Worm (Caenorhabditis elegans) whole organism, L4 larva: Measurements from ENCODE around the gene str-1.

Source experiments
- F26F4.8 ChIP-seq: fragments of 200-800 bp; sonication (Bioruptor generic); conservative IDR thresholded peaks from 2 replicates; pipeline ENCODE4 v1.3.6; 2022; ENCODE audit warnings: missing genetic modification characterization, missing compliant biosample characterization
- F37D6.2 ChIP-seq: sonication (generic microtip); optimal IDR thresholded peaks from 2 replicates; lab custom pipeline; 2016; ENCODE audit warnings: mild to moderate bottlenecking, missing genetic modification characterization, missing compliant biosample characterization
- F44E2.7 ChIP-seq: fragments of 200-800 bp; sonication (Bioruptor generic); IDR thresholded peaks from 2 replicates; pipeline ENCODE4 v2.1.2; 2022; ENCODE audit warnings: missing genetic modification characterization, missing compliant biosample characterization
- R02D3.7 ChIP-seq: fragments of 150-350 bp; sonication (generic microtip); optimal IDR thresholded peaks from 3 replicates; lab custom pipeline; 2014; ENCODE audit warnings: missing biosample characterization, missing genetic modification characterization
- Y105C5A.15 ChIP-seq: fragments of 200-800 bp; sonication (Bioruptor generic); IDR thresholded peaks from 2 replicates; pipeline ENCODE4 v1.3.6; 2022; ENCODE audit warnings: missing genetic modification characterization, missing compliant biosample characterization
- Y48G9A.11 ChIP-seq: fragments of 200-800 bp; sonication (Bioruptor generic); IDR thresholded peaks from 2 replicates; pipeline ENCODE4 v1.3.6; 2022; ENCODE audit warnings: missing genetic modification reagents, missing genetic modification characterization, missing compliant biosample characterization
- aha-1 ChIP-seq: fragments of 150-350 bp; peaks from one replicate; lab custom pipeline; 2014; ENCODE audit warnings: missing biosample characterization, missing genetic modification characterization
- ama-1 ChIP-seq: fragments of 150-350 bp; optimal IDR thresholded peaks from 2 replicates; lab custom pipeline; 2014; ENCODE audit warnings: inconsistent platforms, mixed read lengths
- arid-1 ChIP-seq: fragments of 200-800 bp; sonication (Bioruptor generic); conservative IDR thresholded peaks from 2 replicates; pipeline ENCODE4 v1.3.6; 2022; ENCODE audit warnings: missing genetic modification reagents, missing genetic modification characterization, missing compliant biosample characterization
- ceh-28 ChIP-seq: fragments of 150-350 bp; optimal IDR thresholded peaks from 2 replicates; lab custom pipeline; 2014; ENCODE audit warnings: missing biosample characterization, missing genetic modification reagents, missing genetic modification characterization
- ceh-62 ChIP-seq: sonication (generic microtip); optimal IDR thresholded peaks from 2 replicates; lab custom pipeline; 2017; ENCODE audit warnings: missing biosample characterization, missing genetic modification characterization
- ces-1 ChIP-seq: fragments of 150-350 bp; sonication (generic microtip); optimal IDR thresholded peaks from 4 replicates; lab custom pipeline; 2014; ENCODE audit warnings: missing biosample characterization, missing genetic modification reagents, missing genetic modification characterization
- daf-16 ChIP-seq, 3 experiments: sonication (generic microtip); optimal IDR thresholded peaks; 2 replicates each; lab custom pipeline; 2016 to 2017; ENCODE audit warnings: missing genetic modification characterization in 3 of 3, missing genetic modification reagents in 3 of 3, mild to moderate bottlenecking in 2 of 3, missing compliant biosample characterization in 2 of 3, missing biosample characterization in 1 of 3, moderate library complexity in 1 of 3
- dmd-6 ChIP-seq: fragments of 200-800 bp; sonication (Bioruptor generic); IDR thresholded peaks from 2 replicates; pipeline ENCODE4 v1.3.6; 2022; ENCODE audit warnings: missing genetic modification reagents, missing genetic modification characterization, missing compliant biosample characterization
- dpl-1 ChIP-seq: fragments of 150-350 bp; optimal IDR thresholded peaks from 2 replicates; lab custom pipeline; 2014; ENCODE audit warnings: missing biosample characterization, missing genetic modification reagents, missing genetic modification characterization
- dve-1 ChIP-seq: sonication (generic microtip); optimal IDR thresholded peaks from 2 replicates; lab custom pipeline; 2017; ENCODE audit warnings: antibody characterized with exemption, mild to moderate bottlenecking, missing genetic modification characterization, missing compliant biosample characterization; ENCODE audit not compliant: insufficient read depth
- fkh-10 ChIP-seq: fragments of 150-350 bp; optimal IDR thresholded peaks from 2 replicates; lab custom pipeline; 2014; ENCODE audit warnings: missing biosample characterization, missing genetic modification reagents, missing genetic modification characterization
- hif-1 ChIP-seq, 2 experiments: sonication (generic microtip); optimal IDR thresholded peaks; 2 replicates each; lab custom pipeline; 2016 to 2017; ENCODE audit warnings: missing compliant biosample characterization in 2 of 2, missing genetic modification characterization in 2 of 2, missing genetic modification reagents in 2 of 2, missing genotype in 2 of 2, mild to moderate bottlenecking in 1 of 2
- hlh-11 ChIP-seq: fragments of 200-800 bp; sonication (Bioruptor generic); optimal IDR thresholded peaks from 2 replicates; lab custom pipeline; 2018; ENCODE audit warnings: mild to moderate bottlenecking, missing genetic modification characterization, missing compliant biosample characterization
- hlh-30 ChIP-seq: sonication (generic microtip); optimal IDR thresholded peaks from 2 replicates; lab custom pipeline; 2017; ENCODE audit warnings: antibody characterized with exemption, mild to moderate bottlenecking, missing genetic modification characterization, missing compliant biosample characterization; ENCODE audit not compliant: insufficient read depth
- lin-13 ChIP-seq: fragments of 150-350 bp; optimal IDR thresholded peaks from 2 replicates; lab custom pipeline; 2014; ENCODE audit warnings: missing biosample characterization, missing genetic modification reagents, missing genetic modification characterization
- lin-15B ChIP-seq: fragments of 150-350 bp; sonication (generic microtip); optimal IDR thresholded peaks from 3 replicates; lab custom pipeline; 2014; ENCODE audit warnings: missing biosample characterization, missing genetic modification characterization
- lin-38 ChIP-seq: fragments of 200-800 bp; sonication (Bioruptor generic); IDR thresholded peaks from 2 replicates; pipeline ENCODE4 v1.3.6; 2022; ENCODE audit warnings: missing genetic modification reagents, missing genetic modification characterization, missing compliant biosample characterization
- lsy-2 ChIP-seq, 2 experiments: fragments of 150-350 bp in 1 of 2; sonication (generic microtip) in 1 of 2; optimal IDR thresholded peaks; 2 replicates each; lab custom pipeline; 2014 to 2017; ENCODE audit warnings: missing biosample characterization in 2 of 2, missing genetic modification characterization in 2 of 2
- mep-1 ChIP-seq: fragments of 150-350 bp; sonication (generic microtip); optimal IDR thresholded peaks from 3 replicates; lab custom pipeline; 2014; ENCODE audit warnings: missing biosample characterization, missing genetic modification characterization
- mes-2 ChIP-seq: sonication (generic microtip); optimal IDR thresholded peaks from 2 replicates; lab custom pipeline; 2016; ENCODE audit warnings: missing genotype, mild to moderate bottlenecking, missing genetic modification characterization, missing compliant biosample characterization; ENCODE audit not compliant: poor library complexity, severe bottlenecking
- mxl-2 ChIP-seq: fragments of 200-800 bp; sonication (Bioruptor generic); conservative IDR thresholded peaks from 2 replicates; pipeline ENCODE4 v1.3.6; 2022; ENCODE audit warnings: missing genetic modification reagents, missing genetic modification characterization, missing compliant biosample characterization
- nhr-11 ChIP-seq: fragments of 150-350 bp; optimal IDR thresholded peaks from 2 replicates; lab custom pipeline; 2014; ENCODE audit warnings: missing biosample characterization, missing genetic modification characterization
- nhr-28 ChIP-seq: fragments of 150-350 bp; optimal IDR thresholded peaks from 2 replicates; lab custom pipeline; 2014; ENCODE audit warnings: missing biosample characterization, missing genetic modification characterization
- nhr-77 ChIP-seq: fragments of 150-350 bp; optimal IDR thresholded peaks from 2 replicates; lab custom pipeline; 2014; ENCODE audit warnings: missing biosample characterization, missing genetic modification characterization
- pha-4 ChIP-seq, 2 experiments: fragments of 150-350 bp in 1 of 2; fragments of 200-800 bp in 1 of 2; sonication (Bioruptor generic) in 1 of 2; IDR thresholded peaks in 1 of 2; optimal IDR thresholded peaks in 1 of 2; 2 replicates each; pipeline versions ENCODE4 v1.3.6 to Lab custom; 2014 to 2022; ENCODE audit warnings: missing genetic modification characterization in 2 of 2, missing genetic modification reagents in 2 of 2, missing biosample characterization in 1 of 2, missing compliant biosample characterization in 1 of 2
- pqm-1 ChIP-seq: sonication (generic microtip); optimal IDR thresholded peaks from 2 replicates; lab custom pipeline; 2017; ENCODE audit warnings: missing biosample characterization, missing genetic modification characterization
- rbr-2 ChIP-seq: sonication (generic microtip); optimal IDR thresholded peaks from 2 replicates; lab custom pipeline; 2016; ENCODE audit warnings: missing genotype, missing genetic modification characterization, missing compliant biosample characterization
- sdz-12 ChIP-seq: fragments of 200-800 bp; sonication (Bioruptor generic); optimal IDR thresholded peaks from 2 replicates; lab custom pipeline; 2018; ENCODE audit warnings: mild to moderate bottlenecking, missing genetic modification characterization, missing compliant biosample characterization
- spr-3 ChIP-seq: fragments of 200-800 bp; sonication (Bioruptor generic); optimal IDR thresholded peaks from 2 replicates; lab custom pipeline; 2018; ENCODE audit warnings: mild to moderate bottlenecking, missing genetic modification characterization, missing compliant biosample characterization
- tra-1 ChIP-seq: fragments of 200-800 bp; sonication (Bioruptor generic); IDR thresholded peaks from 2 replicates; pipeline ENCODE4 v1.3.6; 2022; ENCODE audit warnings: missing genetic modification reagents, missing genetic modification characterization, missing compliant biosample characterization
- zfp-3 ChIP-seq: fragments of 200-800 bp; sonication (Bioruptor generic); conservative IDR thresholded peaks from 2 replicates; pipeline ENCODE4 v1.3.6; 2022; ENCODE audit warnings: missing genetic modification reagents, missing genetic modification characterization, missing compliant biosample characterization
- zip-11 ChIP-seq: fragments of 200-800 bp; sonication (Bioruptor generic); IDR thresholded peaks from 2 replicates; pipeline ENCODE4 v1.3.6; 2022; ENCODE audit warnings: missing genetic modification characterization, missing compliant biosample characterization

str-1 gene

ce11 chrIV:7147722-7148121 is 25.9 kb upstream of the str-1 start:
- TF ChIP-seq ceh-28 (tag; lab: Kevin White, UChicago) (no peak), rbr-2 (tag; lab: Kevin White, UChicago) (peak; percentile 13), daf-16 (GFP tag; optimal IDR thresholded peaks at IDR 0.05; lab: Kevin White, UChicago) (no peak), daf-16 (tag; optimal IDR thresholded peaks at IDR 0.05; lab: Kevin White, UChicago) (peak; percentile 75), dve-1 (tag; lab: Kevin White, UChicago) (peak; percentile 25), nhr-28 (peak; percentile 57), Y105C5A.15 (no peak), mep-1 (tag; lab: Kevin White, UChicago) (peak; percentile 38), nhr-77 (peak; percentile 6), hlh-30 (tag; lab: Kevin White, UChicago) (peak; percentile 73), F37D6.2 (tag; lab: Kevin White, UChicago) (no peak), R02D3.7 (no peak), lsy-2 (tag; optimal IDR thresholded peaks at IDR 0.05; lab: Kevin White, UChicago) (peak in 1 of 2 experiments; percentile 64), ces-1 (GFP tag; lab: Kevin White, UChicago) (no peak), mxl-2 (GFP tag; lab: Robert Waterston, UW) (no peak), zip-11 (GFP tag; lab: Robert Waterston, UW) (no peak), hlh-11 (tag; lab: Kevin White, UChicago) (peak; percentile 69), mes-2 (tag; lab: Kevin White, UChicago) (peak; percentile 6), lin-38 (GFP tag; lab: Robert Waterston, UW) (peak; percentile 29; the same call in 1 of the 2 replicates), aha-1 (tag; lab: Kevin White, UChicago) (no peak), fkh-10 (GFP tag; lab: Kevin White, UChicago) (peak; percentile 15), zfp-3 (no peak)

- TF ChIP-seq tra-1 (GFP tag; lab: Robert Waterston, UW) (no peak), daf-16 (GFP tag; optimal IDR thresholded peaks at IDR 0.05; lab: Kevin White, UChicago) (no peak), daf-16 (tag; optimal IDR thresholded peaks at IDR 0.05; lab: Kevin White, UChicago) (peak; percentile 10), mep-1 (tag; lab: Kevin White, UChicago) (peak; percentile 41), hif-1 (tag; optimal IDR thresholded peaks at IDR 0.05; lab: Kevin White, UChicago) (no peak), mes-2 (tag; lab: Kevin White, UChicago) (peak; percentile 52), aha-1 (tag; lab: Kevin White, UChicago) (peak; percentile 56), pha-4 (GFP tag; IDR thresholded peaks at IDR 0.05; lab: Robert Waterston, UW) (no peak), pha-4 (tag; optimal IDR thresholded peaks at IDR 0.05; lab: Kevin White, UChicago) (peak; percentile 13), dmd-6 (0 out of 2 replicates have a peak, but pooled peaks have one; percentile 15), hlh-30 (tag; lab: Kevin White, UChicago) (peak; percentile 1), nhr-28 (peak; percentile 5), lin-13 (peak; percentile 27), pqm-1 (no peak), dpl-1 (GFP tag; lab: Kevin White, UChicago) (peak; percentile 58), arid-1 (0 out of 2 replicates have a peak, but pooled peaks have one; percentile 37), hlh-11 (tag; lab: Kevin White, UChicago) (peak; percentile 25), ama-1 (lab: Kevin White, UChicago) (peak; percentile 46), lsy-2 (tag; optimal IDR thresholded peaks at IDR 0.05; lab: Kevin White, UChicago) (peak; percentile 44 to 96), sdz-12 (GFP tag; lab: Kevin White, UChicago) (no peak), ceh-28 (tag; lab: Kevin White, UChicago) (no peak), nhr-11 (tag; lab: Kevin White, UChicago) (no peak), F26F4.8 (GFP tag; lab: Robert Waterston, UW) (no peak)
These were observed 24.5 kb upstream of the str-1 start, which contains the start of gene C34D4.4 for ce11 chrIV:7149020-7149601. TSS of gene C34D4.4 (plus strand) at chrIV:7149361.

ce11 chrIV:7152409-7152808 is 21.2 kb upstream of the str-1 start, which contains the start of gene col-113:
TSS of gene col-113 (minus strand) at chrIV:7152509.
- TF ChIP-seq ceh-62 (no peak), Y48G9A.11 (no peak), R02D3.7 (no peak), lin-13 (no peak), F44E2.7 (GFP tag; lab: Robert Waterston, UW) (no peak), lin-15B (tag; lab: Kevin White, UChicago) (no peak), spr-3 (no peak)
